Worm (Caenorhabditis elegans): ENCODE results near the gene qdpr-1.
A peak's percentile ranks its signal among the peaks of the same experiment; 100 is the strongest.

qdpr-1 gene

DNA sequence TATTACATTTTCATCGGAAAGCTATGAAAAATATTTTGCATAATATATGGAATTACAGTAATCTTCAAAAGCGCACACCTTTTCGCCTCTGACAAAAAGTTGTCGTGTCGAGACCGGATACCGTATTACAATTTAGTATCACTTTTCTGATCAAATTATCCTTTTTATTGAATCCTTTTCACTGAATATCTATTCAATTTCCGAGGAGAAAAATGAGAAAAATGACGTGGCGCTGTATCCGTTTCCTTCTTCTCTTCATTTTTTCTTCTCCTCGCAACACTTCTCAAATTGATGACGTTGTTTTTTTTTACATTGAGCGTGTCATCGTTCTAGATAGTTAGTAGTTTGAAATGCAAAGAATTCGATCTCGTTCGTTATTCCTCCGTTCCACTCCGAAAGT is 42.7 kb upstream of the qdpr-1 start:
- TF ChIP-seq F13H6.1 (tag; optimal IDR thresholded peaks at IDR 0.05) (no peak), unc-55 (GFP tag; optimal IDR thresholded peaks at IDR 0.05) (peak; percentile 4), nhr-11 (tag; optimal IDR thresholded peaks at IDR 0.05) (no peak), snpc-4 (tag; optimal IDR thresholded peaks at IDR 0.05) (no peak), lsy-2 (tag; optimal IDR thresholded peaks at IDR 0.05) (peak in 1 of 2 experiments; percentile 47), gmeb-1 (tag; optimal IDR thresholded peaks at IDR 0.05) (no peak), nhr-77 (tag; optimal IDR thresholded peaks at IDR 0.05) (no peak), crh-2 (tag; optimal IDR thresholded peaks at IDR 0.05) (peak; percentile 76)

DNA sequence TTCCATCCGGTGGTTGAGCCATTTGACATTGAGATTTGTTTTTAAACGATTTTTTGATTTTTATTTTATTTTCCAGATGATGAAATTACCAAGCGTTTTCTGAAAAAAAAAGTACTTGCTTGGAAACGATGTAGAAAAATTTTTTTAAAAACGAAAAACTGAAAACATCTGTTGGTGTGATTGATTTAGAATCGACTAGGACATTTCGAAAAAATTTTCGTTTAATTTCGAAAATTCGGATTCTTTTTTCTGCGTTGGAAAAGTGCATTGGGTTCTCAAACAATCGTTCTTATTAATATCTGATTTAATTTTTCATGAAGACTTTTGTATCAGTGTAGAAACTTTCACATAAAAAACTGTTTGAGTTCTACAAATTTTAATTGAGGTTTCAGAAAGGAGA is 34.5 kb upstream of the qdpr-1 start, which contains the start of gene F53A2.9:
Gene F53A2.9 (minus strand): TSS at position 101 of the 400 bp plus-strand sequence.
- no peak for TF ChIP-seq fos-1 (tag; optimal IDR thresholded peaks at IDR 0.05)
- TF ChIP-seq snpc-4 (tag; optimal IDR thresholded peaks at IDR 0.05), result no peak
- no peak for TF ChIP-seq unc-39 (tag; optimal IDR thresholded peaks at IDR 0.05)
- no peak for TF ChIP-seq ceh-16 (tag; optimal IDR thresholded peaks at IDR 0.05)
- no peak for TF ChIP-seq sem-4 (tag; optimal IDR thresholded peaks at IDR 0.05)
- no peak for TF ChIP-seq nhr-11 (tag; optimal IDR thresholded peaks at IDR 0.05)
- no peak for TF ChIP-seq dmd-4 (tag; optimal IDR thresholded peaks at IDR 0.05)
- TF ChIP-seq nhr-25 (tag; optimal IDR thresholded peaks at IDR 0.05), result no peak
- no peak for TF ChIP-seq egl-27 (tag; optimal IDR thresholded peaks at IDR 0.05)
- TF ChIP-seq Y55F3AM.14 (GFP tag; optimal IDR thresholded peaks at IDR 0.05), result no peak
- TF ChIP-seq lin-11 (tag; optimal IDR thresholded peaks at IDR 0.05), result no peak
- no peak for TF ChIP-seq lin-39 (tag; optimal IDR thresholded peaks at IDR 0.05)
- TF ChIP-seq elt-1 (tag; optimal IDR thresholded peaks at IDR 0.05), result no peak
- no peak for TF ChIP-seq nhr-12 (tag; optimal IDR thresholded peaks at IDR 0.05)
- no peak for TF ChIP-seq mab-5 (tag; optimal IDR thresholded peaks at IDR 0.05)
- no peak for TF ChIP-seq nhr-129 (tag; optimal IDR thresholded peaks at IDR 0.05)
- no peak for TF ChIP-seq blmp-1 (tag; optimal IDR thresholded peaks at IDR 0.05; ENCODE audit: insufficient read depth)
- TF ChIP-seq skn-1 (tag; optimal IDR thresholded peaks at IDR 0.05), result no peak

DNA sequence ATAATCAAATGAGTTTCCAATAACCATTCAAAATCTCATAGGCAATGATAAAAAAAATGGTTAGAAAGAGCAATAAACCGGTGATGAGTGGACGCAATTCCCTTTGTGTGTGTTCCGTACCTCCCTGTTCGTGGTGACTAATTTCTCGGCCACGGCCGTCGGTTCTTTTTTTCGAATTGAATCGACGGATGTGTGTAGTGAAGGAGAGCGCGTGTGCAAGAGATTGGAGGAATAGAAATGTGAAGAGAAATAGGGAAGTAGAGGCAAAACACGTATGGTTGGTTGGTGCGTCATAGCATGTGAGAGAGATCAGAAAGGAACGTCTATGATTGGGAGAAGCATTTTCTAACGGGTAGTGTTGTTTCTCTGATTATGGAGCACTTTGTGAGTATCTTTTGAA is 33.9 kb upstream of the qdpr-1 start:
- no peak for TF ChIP-seq mab-5 (tag; optimal IDR thresholded peaks at IDR 0.05)
- TF ChIP-seq crh-2 (tag; optimal IDR thresholded peaks at IDR 0.05), result peak; percentile 25
- TF ChIP-seq zag-1 (tag; optimal IDR thresholded peaks at IDR 0.05), result no peak
- TF ChIP-seq snpc-4 (tag; optimal IDR thresholded peaks at IDR 0.05), result no peak
- peak in 1 of 2 experiments; percentile 65 for TF ChIP-seq lsy-2 (tag; optimal IDR thresholded peaks at IDR 0.05)
- peak; percentile 99 for TF ChIP-seq fos-1 (tag; optimal IDR thresholded peaks at IDR 0.05)
- TF ChIP-seq nhr-25 (tag; optimal IDR thresholded peaks at IDR 0.05), result peak; percentile 56
- no peak for TF ChIP-seq nhr-10 (tag; optimal IDR thresholded peaks at IDR 0.05)
- TF ChIP-seq blmp-1 (tag; optimal IDR thresholded peaks at IDR 0.05; ENCODE audit: insufficient read depth), result no peak
- no peak for TF ChIP-seq mbf-1 (tag; optimal IDR thresholded peaks at IDR 0.05)
- peak; percentile 74 for TF ChIP-seq nhr-129 (tag; optimal IDR thresholded peaks at IDR 0.05)
- TF ChIP-seq ztf-11 (tag; optimal IDR thresholded peaks at IDR 0.05), result no peak
- no peak for TF ChIP-seq F13H6.1 (tag; optimal IDR thresholded peaks at IDR 0.05)
- peak; percentile 59 for TF ChIP-seq unc-55 (GFP tag; optimal IDR thresholded peaks at IDR 0.05)
- no peak for TF ChIP-seq elt-3 (tag; optimal IDR thresholded peaks at IDR 0.05)
- peak; percentile 86 for TF ChIP-seq C34F6.9 (tag; optimal IDR thresholded peaks at IDR 0.05)
- TF ChIP-seq mdl-1 (tag; optimal IDR thresholded peaks at IDR 0.05), result peak; percentile 5 to 23
- no peak for TF ChIP-seq alr-1 (tag; optimal IDR thresholded peaks at IDR 0.05)
- peak; percentile 37 for TF ChIP-seq sma-9 (GFP tag; optimal IDR thresholded peaks at IDR 0.05)
- no peak for TF ChIP-seq sma-9 (tag; optimal IDR thresholded peaks at IDR 0.05)
- peak; percentile 21 for TF ChIP-seq lin-11 (tag; optimal IDR thresholded peaks at IDR 0.05)
- TF ChIP-seq skn-1 (tag; optimal IDR thresholded peaks at IDR 0.05), result no peak
- TF ChIP-seq lin-13 (GFP tag; optimal IDR thresholded peaks at IDR 0.05), result peak; percentile 16
- no peak for TF ChIP-seq sem-4 (tag; optimal IDR thresholded peaks at IDR 0.05)
- TF ChIP-seq nhr-21 (tag; optimal IDR thresholded peaks at IDR 0.05), result peak; percentile 32

DNA sequence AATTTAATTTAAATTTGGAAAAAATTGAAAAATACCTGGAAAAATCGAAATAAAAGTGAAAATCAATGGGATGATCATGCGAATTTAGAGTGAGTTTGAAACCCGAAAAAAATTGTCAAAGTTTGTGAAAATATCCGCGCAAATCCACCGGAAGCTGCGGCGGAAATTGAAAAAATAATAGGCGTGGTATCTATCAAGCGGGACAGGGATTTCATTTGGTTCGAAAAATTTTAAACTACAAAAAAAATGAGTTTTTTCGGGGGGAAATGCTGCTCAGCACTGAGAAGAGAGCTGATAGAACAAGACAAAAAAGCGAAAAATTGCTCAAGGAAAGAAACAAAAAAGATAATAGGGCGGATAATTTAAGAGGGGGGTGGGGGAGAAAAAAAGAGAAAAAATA is 22.7 kb upstream of the qdpr-1 start, which contains the start of gene T03F6.9:
Gene T03F6.9 (minus strand): TSS at position 101 of the 400 bp plus-strand sequence.
- TF ChIP-seq egl-27 (tag; optimal IDR thresholded peaks at IDR 0.05) (no peak), sma-9 (GFP tag; optimal IDR thresholded peaks at IDR 0.05) (no peak), sma-9 (tag; optimal IDR thresholded peaks at IDR 0.05) (no peak), F13H6.1 (tag; optimal IDR thresholded peaks at IDR 0.05) (no peak), snpc-4 (tag; optimal IDR thresholded peaks at IDR 0.05) (no peak), Y55F3AM.14 (GFP tag; optimal IDR thresholded peaks at IDR 0.05) (no peak), mdl-1 (tag; optimal IDR thresholded peaks at IDR 0.05) (no peak), nhr-11 (tag; optimal IDR thresholded peaks at IDR 0.05) (no peak), ceh-16 (tag; optimal IDR thresholded peaks at IDR 0.05) (no peak), alr-1 (tag; optimal IDR thresholded peaks at IDR 0.05) (no peak), ceh-82 (tag; optimal IDR thresholded peaks at IDR 0.05) (no peak), nhr-237 (tag; optimal IDR thresholded peaks at IDR 0.05) (no peak), elt-1 (tag; optimal IDR thresholded peaks at IDR 0.05) (no peak), aly-2 (tag; optimal IDR thresholded peaks at IDR 0.05) (no peak), lin-39 (tag; optimal IDR thresholded peaks at IDR 0.05) (no peak)
